Fruit fly (Drosophila melanogaster) whole organism, embryonic: ENCODE measurements around the gene Pxd.

Experiments used
- Aef1 ChIP-seq: fragments of 200-800 bp; sonication (Bioruptor generic); IDR thresholded peaks from 3 replicates; pipeline ENCODE4 v1.3.6; 2022; ENCODE audit warnings: missing biosample characterization, missing genetic modification characterization
- Atf3 ChIP-seq: fragments of 200-800 bp; sonication (Bioruptor generic); optimal IDR thresholded peaks from 3 replicates; lab custom pipeline; 2016; ENCODE audit warnings: missing biosample characterization, missing genetic modification characterization
- CG10654 ChIP-seq: fragments of 200-800 bp; sonication (Bioruptor generic); optimal IDR thresholded peaks from 2 replicates; lab custom pipeline; 2016; ENCODE audit warnings: missing biosample characterization, missing genetic modification characterization
- CG11398 ChIP-seq: fragments of 200-800 bp; sonication (Bioruptor generic); optimal IDR thresholded peaks from 2 replicates; lab custom pipeline; 2016; ENCODE audit warnings: missing biosample characterization, missing genetic modification characterization
- CG12219 ChIP-seq: fragments of 200-800 bp; sonication (Bioruptor generic); optimal IDR thresholded peaks from 3 replicates; lab custom pipeline; 2018; ENCODE audit warnings: missing biosample characterization, mild to moderate bottlenecking, missing genetic modification characterization
- CG12391 ChIP-seq: fragments of 200-800 bp; sonication (Bioruptor generic); optimal IDR thresholded peaks from 3 replicates; lab custom pipeline; 2018; ENCODE audit warnings: missing biosample characterization, mild to moderate bottlenecking, missing genetic modification characterization, moderate library complexity
- CG12744 ChIP-seq: fragments of 200-800 bp; sonication (Bioruptor generic); optimal IDR thresholded peaks from 2 replicates; lab custom pipeline; 2016; ENCODE audit warnings: missing biosample characterization, missing genetic modification characterization
- CG12942 ChIP-seq: fragments of 200-800 bp; sonication (Bioruptor generic); optimal IDR thresholded peaks from 3 replicates; lab custom pipeline; 2016; ENCODE audit warnings: missing biosample characterization, missing genetic modification characterization
- CG13894 ChIP-seq: fragments of 200-800 bp; sonication (Bioruptor generic); optimal IDR thresholded peaks from 3 replicates; lab custom pipeline; 2018; ENCODE audit warnings: missing biosample characterization, mild to moderate bottlenecking, missing genetic modification characterization, moderate library complexity
- CG2712 ChIP-seq: fragments of 200-800 bp; optimal IDR thresholded peaks from 3 replicates; lab custom pipeline; 2019; ENCODE audit warnings: missing biosample characterization, mild to moderate bottlenecking, missing genetic modification characterization, moderate library complexity
- CG32767 ChIP-seq: fragments of 200-800 bp; sonication (Bioruptor generic); IDR thresholded peaks from 2 replicates; pipeline ENCODE4 v1.3.6; 2022; ENCODE audit warnings: missing biosample characterization, missing genetic modification characterization
- CG34224 ChIP-seq: fragments of 200-800 bp; sonication (Bioruptor generic); IDR thresholded peaks from 3 replicates; pipeline ENCODE4 v1.3.6; 2022; ENCODE audit warnings: missing biosample characterization, missing genetic modification characterization; ENCODE audit not compliant: partially characterized antibody
- CG3995 ChIP-seq: fragments of 200-800 bp; sonication (Bioruptor generic); optimal IDR thresholded peaks from 3 replicates; lab custom pipeline; 2016; ENCODE audit warnings: missing biosample characterization, missing genetic modification characterization
- CG4404 ChIP-seq: fragments of 200-800 bp; sonication (Bioruptor generic); IDR thresholded peaks from 2 replicates; pipeline ENCODE4 v1.3.6; 2022; ENCODE audit warnings: missing biosample characterization, missing genetic modification characterization
- CG4707 ChIP-seq: fragments of 200-800 bp; sonication (Bioruptor generic); optimal IDR thresholded peaks from 2 replicates; lab custom pipeline; 2018; ENCODE audit warnings: missing biosample characterization, mild to moderate bottlenecking, missing genetic modification characterization, moderate library complexity
- CG6791 ChIP-seq: fragments of 200-800 bp; sonication (Bioruptor generic); IDR thresholded peaks from 3 replicates; pipeline ENCODE4 v1.3.6; 2022; ENCODE audit warnings: missing biosample characterization, missing genetic modification characterization; ENCODE audit not compliant: partially characterized antibody
- CG9797 ChIP-seq: fragments of 200-800 bp; sonication (Bioruptor generic); optimal IDR thresholded peaks from 3 replicates; lab custom pipeline; 2018; ENCODE audit warnings: missing biosample characterization, mild to moderate bottlenecking, missing genetic modification characterization
- Camta ChIP-seq: fragments of 200-800 bp; sonication (Bioruptor generic); optimal IDR thresholded peaks from 2 replicates; lab custom pipeline; 2016; ENCODE audit warnings: missing biosample characterization, missing genetic modification characterization
- Dfd ChIP-seq, 2 experiments: fragments of >200 bp; optimal IDR thresholded peaks; 2 replicates each; lab custom pipeline; 2017; ENCODE audit warnings: missing biosample characterization in 2 of 2, missing genetic modification characterization in 2 of 2
- HLH3B ChIP-seq: fragments of 200-800 bp; sonication (Bioruptor generic); IDR thresholded peaks from 2 replicates; pipeline ENCODE4 v1.3.6; 2022; ENCODE audit warnings: missing biosample characterization, missing genetic modification characterization
- Med ChIP-seq: fragments of 200-800 bp; sonication (Bioruptor generic); peaks from one replicate; lab custom pipeline; 2016; ENCODE audit warnings: missing biosample characterization, missing genetic modification characterization, mild to moderate bottlenecking, inconsistent platforms, moderate library complexity
- Opbp ChIP-seq: fragments of 200-800 bp; sonication (Bioruptor generic); IDR thresholded peaks from 3 replicates; pipeline ENCODE4 v1.3.6; 2022; ENCODE audit warnings: missing biosample characterization, missing genetic modification characterization; ENCODE audit not compliant: partially characterized antibody
- Optix ChIP-seq: fragments of 200-800 bp; sonication (Bioruptor generic); IDR thresholded peaks from 3 replicates; pipeline ENCODE4 v1.3.6; 2022; ENCODE audit warnings: missing biosample characterization, missing genetic modification characterization
- Trl ChIP-seq, 3 experiments: fragments of >200 bp in 2 of 3; fragments of 200-800 bp in 1 of 3; sonication (Bioruptor generic) in 1 of 3; optimal IDR thresholded peaks; 2 replicates in 1 of 3; 3 replicates in 2 of 3; lab custom pipeline; 2016 to 2017; ENCODE audit warnings: missing biosample characterization in 1 of 3, missing genetic modification characterization in 1 of 3
- Xbp1 ChIP-seq: fragments of 200-800 bp; sonication (Bioruptor generic); optimal IDR thresholded peaks from 3 replicates; lab custom pipeline; 2016; ENCODE audit warnings: missing biosample characterization, mild to moderate bottlenecking, missing genetic modification characterization
- al ChIP-seq: fragments of 200-800 bp; sonication (Bioruptor generic); IDR thresholded peaks from 2 replicates; pipeline ENCODE4 v1.3.6; 2022; ENCODE audit warnings: missing biosample characterization, missing genetic modification characterization
- amos ChIP-seq: fragments of 200-800 bp; sonication (Bioruptor generic); IDR thresholded peaks from 2 replicates; pipeline ENCODE4 v1.3.6; 2022; ENCODE audit warnings: missing biosample characterization, missing genetic modification characterization; ENCODE audit not compliant: partially characterized antibody
- az2 ChIP-seq: fragments of 200-800 bp; sonication (Bioruptor generic); optimal IDR thresholded peaks from 3 replicates; lab custom pipeline; 2016; ENCODE audit warnings: missing biosample characterization, missing genetic modification characterization
- corto ChIP-seq: fragments of 200-800 bp; sonication (Bioruptor generic); optimal IDR thresholded peaks from 2 replicates; lab custom pipeline; 2016; ENCODE audit warnings: missing biosample characterization, mild to moderate bottlenecking, missing genetic modification characterization, moderate library complexity
- crc ChIP-seq: fragments of 200-800 bp; sonication (Bioruptor generic); optimal IDR thresholded peaks from 2 replicates; lab custom pipeline; 2016; ENCODE audit warnings: missing biosample characterization, missing genetic modification characterization
- da ChIP-seq: fragments of 200-800 bp; sonication (Bioruptor generic); optimal IDR thresholded peaks from 2 replicates; lab custom pipeline; 2016; ENCODE audit warnings: missing biosample characterization, missing genetic modification characterization
- dan ChIP-seq: fragments of 200-800 bp; sonication (Bioruptor generic); IDR thresholded peaks from 2 replicates; pipeline ENCODE4 v1.3.6; 2022; ENCODE audit warnings: missing biosample characterization, missing genetic modification characterization
- dmrt11E ChIP-seq: fragments of 200-800 bp; sonication (Bioruptor generic); optimal IDR thresholded peaks from 3 replicates; lab custom pipeline; 2018; ENCODE audit warnings: missing biosample characterization, mild to moderate bottlenecking, missing genetic modification characterization, moderate library complexity
- ems ChIP-seq: fragments of 200-800 bp; sonication (Bioruptor generic); optimal IDR thresholded peaks from 3 replicates; lab custom pipeline; 2016; ENCODE audit warnings: missing biosample characterization, missing genetic modification characterization
- gem ChIP-seq: fragments of 200-800 bp; sonication (Bioruptor generic); optimal IDR thresholded peaks from 2 replicates; lab custom pipeline; 2019; ENCODE audit warnings: missing biosample characterization, mild to moderate bottlenecking, missing genetic modification characterization, moderate library complexity
- hbn ChIP-seq: fragments of 200-800 bp; sonication (Bioruptor generic); IDR thresholded peaks from 2 replicates; pipeline ENCODE4 v1.3.6; 2022; ENCODE audit warnings: missing biosample characterization, missing genetic modification characterization; ENCODE audit not compliant: partially characterized antibody
- pfk ChIP-seq: fragments of 200-800 bp; sonication (Bioruptor generic); optimal IDR thresholded peaks from 2 replicates; lab custom pipeline; 2018; ENCODE audit warnings: missing biosample characterization, mild to moderate bottlenecking, missing genetic modification characterization, moderate library complexity
- pho ChIP-seq: fragments of 200-800 bp; sonication (Bioruptor generic); optimal IDR thresholded peaks from 2 replicates; lab custom pipeline; 2016; ENCODE audit warnings: missing biosample characterization, missing genetic modification characterization
- prd ChIP-seq, 3 experiments: fragments of >200 bp in 2 of 3; fragments of 200-800 bp in 1 of 3; sonication (Bioruptor generic) in 1 of 3; optimal IDR thresholded peaks in 2 of 3; IDR thresholded peaks in 1 of 3; 2 replicates in 2 of 3; 3 replicates in 1 of 3; pipeline versions ENCODE4 v1.3.6 to Lab custom; 2017 to 2022; ENCODE audit warnings: missing biosample characterization in 1 of 3, missing genetic modification characterization in 1 of 3
- pros ChIP-seq: fragments of 200-800 bp; sonication (Bioruptor generic); optimal IDR thresholded peaks from 3 replicates; lab custom pipeline; 2019; ENCODE audit warnings: missing biosample characterization, mild to moderate bottlenecking, missing genetic modification characterization, moderate library complexity
- ranshi ChIP-seq: fragments of 200-800 bp; sonication (Bioruptor generic); IDR thresholded peaks from 2 replicates; pipeline ENCODE4 v1.3.6; 2022; ENCODE audit warnings: missing biosample characterization, missing genetic modification characterization
- seq ChIP-seq: fragments of 200-800 bp; sonication (Bioruptor generic); IDR thresholded peaks from 2 replicates; pipeline ENCODE4 v1.3.6; 2022; ENCODE audit warnings: missing biosample characterization, missing genetic modification characterization
- sima ChIP-seq: fragments of 200-800 bp; sonication (Bioruptor generic); optimal IDR thresholded peaks from 2 replicates; lab custom pipeline; 2016; ENCODE audit warnings: missing biosample characterization, missing genetic modification characterization
- sisA ChIP-seq: fragments of 200-800 bp; sonication (Bioruptor generic); IDR thresholded peaks from 2 replicates; pipeline ENCODE4 v1.3.6; 2022; ENCODE audit warnings: missing biosample characterization, missing genetic modification characterization
- slbo ChIP-seq: fragments of 200-800 bp; sonication (Bioruptor generic); IDR thresholded peaks from 2 replicates; pipeline ENCODE4 v1.3.6; 2022; ENCODE audit warnings: missing biosample characterization, missing genetic modification characterization
- tna ChIP-seq: fragments of 200-800 bp; sonication (Bioruptor generic); IDR thresholded peaks from 2 replicates; pipeline ENCODE4 v1.3.6; 2022; ENCODE audit warnings: missing biosample characterization, missing genetic modification characterization; ENCODE audit not compliant: partially characterized antibody
- trh ChIP-seq: fragments of 200-800 bp; sonication (Bioruptor generic); optimal IDR thresholded peaks from 2 replicates; lab custom pipeline; 2016; ENCODE audit warnings: missing biosample characterization, missing genetic modification characterization

Pxd gene

dm6 chr3R:16969361-16970355 is 44.7 kb upstream of the Pxd start (continued):
- peak; percentile 35; the same call in 1 of the 2 replicates for TF ChIP-seq sisA (GFP tag; lab: Robert Waterston, UW)
- peak; percentile 80 for TF ChIP-seq slbo (GFP tag; lab: Robert Waterston, UW)
- no peak for TF ChIP-seq CG9797 (GFP tag; lab: Kevin White, UChicago)
- no peak for TF ChIP-seq CG11398
- TF ChIP-seq dmrt11E (tag; lab: Kevin White, UChicago) = peak; percentile 75
- peak; percentile 78 for TF ChIP-seq Med (GFP tag; lab: Kevin White, UChicago)
- no peak for TF ChIP-seq CG3995
- peak; percentile 63; the same call in 1 of the 2 replicates for TF ChIP-seq HLH3B (GFP tag; lab: Robert Waterston, UW)
- TF ChIP-seq Xbp1 (GFP tag; lab: Kevin White, UChicago) = peak; percentile 75
- no peak for TF ChIP-seq pros (GFP tag; lab: Kevin White, UChicago)
- no peak for TF ChIP-seq CG34224 (GFP tag; lab: Robert Waterston, UW)
- TF ChIP-seq tna = no peak; the same call in 1 of the 2 replicates
- TF ChIP-seq CG6791 (GFP tag; lab: Robert Waterston, UW) = peak; percentile 37; the same call in 1 of the 3 replicates
- peak; percentile 45 for TF ChIP-seq CG10654 (GFP tag; lab: Kevin White, UChicago)
- TF ChIP-seq pho (GFP tag; lab: Kevin White, UChicago) = peak; percentile 12
- TF ChIP-seq Trl (optimal IDR thresholded peaks at IDR 0.05; lab: Kevin White, UChicago) = no peak
- TF ChIP-seq Trl (GFP tag; optimal IDR thresholded peaks at IDR 0.05; lab: Kevin White, UChicago) = peak; percentile 34
- no peak for TF ChIP-seq hbn (GFP tag; lab: Robert Waterston, UW)
- peak; percentile 84 for TF ChIP-seq gem (tag; lab: Kevin White, UChicago)
- no peak for TF ChIP-seq CG4404 (GFP tag; lab: Robert Waterston, UW)
- no peak for TF ChIP-seq CG12744 (GFP tag; lab: Kevin White, UChicago)
- peak; percentile 91 for TF ChIP-seq CG32767 (GFP tag; lab: Robert Waterston, UW)
- TF ChIP-seq Optix = no peak
- TF ChIP-seq Camta (GFP tag; lab: Kevin White, UChicago) = peak; percentile 10
- TF ChIP-seq crc (GFP tag; lab: Kevin White, UChicago) = no peak
- TF ChIP-seq sima = no peak
- peak; percentile 72 for TF ChIP-seq az2 (GFP tag; lab: Kevin White, UChicago)
- no peak for TF ChIP-seq dan
- no peak for TF ChIP-seq prd (optimal IDR thresholded peaks at IDR 0.05; lab: Kevin White, UChicago)
- TF ChIP-seq prd (GFP tag; IDR thresholded peaks at IDR 0.05; lab: Robert Waterston, UW) = peak; percentile 61
- TF ChIP-seq seq (GFP tag; lab: Robert Waterston, UW) = peak; percentile 95
- no peak for TF ChIP-seq Dfd (GFP tag; optimal IDR thresholded peaks at IDR 0.05; lab: Kevin White, UChicago)
- peak; percentile 49; the same call in 1 of the 2 replicates for TF ChIP-seq al
- peak; percentile 84 for TF ChIP-seq CG12391
- TF ChIP-seq CG12219 (GFP tag; lab: Kevin White, UChicago) = peak; percentile 57
- TF ChIP-seq Atf3 (GFP tag; lab: Kevin White, UChicago) = no peak
- TF ChIP-seq Aef1 (GFP tag; lab: Robert Waterston, UW) = peak; percentile 32; the same call in 1 of the 3 replicates
- no peak for TF ChIP-seq CG4707 (GFP tag; lab: Kevin White, UChicago)
- no peak for TF ChIP-seq trh (GFP tag; lab: Kevin White, UChicago)
- peak; percentile 78 for TF ChIP-seq CG2712
- no peak for TF ChIP-seq corto (GFP tag; lab: Kevin White, UChicago)
- TF ChIP-seq CG12942 (GFP tag; lab: Kevin White, UChicago) = peak; percentile 16
- TF ChIP-seq pfk (GFP tag; lab: Kevin White, UChicago) = no peak
- peak; percentile 17 for TF ChIP-seq ems (GFP tag; lab: Kevin White, UChicago)
- peak; percentile 67 for TF ChIP-seq ranshi (GFP tag; lab: Robert Waterston, UW)
- no peak for TF ChIP-seq CG13894
- peak; percentile 26; the same call in 2 of the 3 replicates for TF ChIP-seq Opbp (GFP tag; lab: Robert Waterston, UW)
- TF ChIP-seq da (GFP tag; lab: Kevin White, UChicago) = no peak
- peak; percentile 31; the same call in 1 of the 2 replicates for TF ChIP-seq amos (GFP tag; lab: Robert Waterston, UW)
